Worm (Caenorhabditis elegans) whole organism, late embryonic: ENCODE measurements around the gene T05C12.11.

Experiments
- F13H6.1 ChIP-seq: sonication (generic microtip); optimal IDR thresholded peaks from 2 replicates; lab custom pipeline; 2016; ENCODE audit warnings: missing genetic modification characterization, missing compliant biosample characterization
- dve-1 ChIP-seq: sonication (generic microtip); optimal IDR thresholded peaks from 2 replicates; lab custom pipeline; 2017; ENCODE audit warnings: antibody characterized with exemption, mild to moderate bottlenecking, missing genetic modification characterization, missing compliant biosample characterization
- elt-2 ChIP-seq: sonication (generic microtip); optimal IDR thresholded peaks from 2 replicates; lab custom pipeline; 2016; ENCODE audit warnings: missing genetic modification reagents, missing genetic modification characterization, missing compliant biosample characterization
- ets-4 ChIP-seq: sonication (generic microtip); optimal IDR thresholded peaks from 2 replicates; lab custom pipeline; 2016; ENCODE audit warnings: missing genetic modification characterization, missing compliant biosample characterization
- fkh-10 ChIP-seq: fragments of 150-350 bp; optimal IDR thresholded peaks from 2 replicates; lab custom pipeline; 2014; ENCODE audit warnings: missing biosample characterization, missing genetic modification reagents, missing genetic modification characterization
- lim-6 ChIP-seq: sonication (generic microtip); optimal IDR thresholded peaks from 2 replicates; lab custom pipeline; 2016; ENCODE audit warnings: missing genetic modification characterization, missing compliant biosample characterization
- npax-4 ChIP-seq: sonication (generic microtip); optimal IDR thresholded peaks from 2 replicates; lab custom pipeline; 2016; ENCODE audit warnings: missing genetic modification characterization, missing compliant biosample characterization
- pha-2 ChIP-seq: sonication (generic microtip); optimal IDR thresholded peaks from 2 replicates; lab custom pipeline; 2017; ENCODE audit warnings: mild to moderate bottlenecking, missing genetic modification characterization, missing compliant biosample characterization
- pha-4 ChIP-seq: fragments of 150-350 bp; optimal IDR thresholded peaks from 2 replicates; lab custom pipeline; 2018; ENCODE audit warnings: missing biosample characterization, missing genetic modification reagents, missing genetic modification characterization
- pqm-1 ChIP-seq: sonication (generic microtip); optimal IDR thresholded peaks from 2 replicates; lab custom pipeline; 2016; ENCODE audit warnings: missing genetic modification characterization, missing compliant biosample characterization
- rnt-1 ChIP-seq: sonication (generic microtip); optimal IDR thresholded peaks from 2 replicates; lab custom pipeline; 2016; ENCODE audit warnings: missing genetic modification characterization, missing compliant biosample characterization
- tbx-2 ChIP-seq: sonication (generic microtip); optimal IDR thresholded peaks from 2 replicates; lab custom pipeline; 2016; ENCODE audit warnings: missing genetic modification characterization, missing compliant biosample characterization

ce11 chrII:8125439-8125838 lies 44.8 kb downstream of the T05C12.11 start:
- TF ChIP-seq ets-4 (tag; lab: Kevin White, UChicago) (no peak), F13H6.1 (tag; lab: Kevin White, UChicago) (no peak), rnt-1 (tag; lab: Kevin White, UChicago) (no peak), elt-2 (tag; lab: Kevin White, UChicago) (no peak), fkh-10 (no peak), lim-6 (no peak), pqm-1 (tag; lab: Kevin White, UChicago) (no peak), dve-1 (tag; lab: Kevin White, UChicago) (no peak), pha-2 (tag; lab: Kevin White, UChicago) (no peak), tbx-2 (no peak), pha-4 (tag; lab: Kevin White, UChicago) (no peak), npax-4 (tag; lab: Kevin White, UChicago) (no peak)
